Fruit fly (Drosophila melanogaster) whole organism, embryonic: ENCODE measurements around the gene S6KL.

Experiments
- Atf3 ChIP-seq: fragments of 200-800 bp; sonication (Bioruptor generic); optimal IDR thresholded peaks from 3 replicates; lab custom pipeline; 2016; ENCODE audit warnings: missing biosample characterization, missing genetic modification characterization
- CG15269 ChIP-seq: fragments of 200-800 bp; sonication (Bioruptor generic); optimal IDR thresholded peaks from 2 replicates; lab custom pipeline; 2018; ENCODE audit warnings: missing biosample characterization, mild to moderate bottlenecking, missing genetic modification characterization, moderate library complexity
- CG15601 ChIP-seq: fragments of 200-800 bp; sonication (Bioruptor generic); optimal IDR thresholded peaks from 3 replicates; lab custom pipeline; 2019; ENCODE audit warnings: missing biosample characterization, mild to moderate bottlenecking, missing genetic modification characterization, moderate library complexity
- CG16813 ChIP-seq: fragments of 200-800 bp; sonication (Bioruptor generic); IDR thresholded peaks from 3 replicates; pipeline ENCODE4 v1.3.6; 2022; ENCODE audit warnings: missing biosample characterization, missing genetic modification characterization; ENCODE audit not compliant: partially characterized antibody
- CG17612 ChIP-seq: fragments of 200-800 bp; sonication (Bioruptor generic); IDR thresholded peaks from 2 replicates; pipeline ENCODE4 v1.3.6; 2022; ENCODE audit warnings: missing biosample characterization, missing genetic modification characterization
- CG18262 ChIP-seq: fragments of 200-800 bp; optimal IDR thresholded peaks from 3 replicates; lab custom pipeline; 2019; ENCODE audit warnings: missing biosample characterization, mild to moderate bottlenecking, missing genetic modification characterization, moderate library complexity
- CG1832 ChIP-seq: fragments of 200-800 bp; sonication (Bioruptor generic); optimal IDR thresholded peaks from 2 replicates; lab custom pipeline; 2017; ENCODE audit warnings: missing biosample characterization, mild to moderate bottlenecking, missing genetic modification characterization, inconsistent platforms
- CG34376 ChIP-seq: fragments of 200-800 bp; sonication (Bioruptor generic); optimal IDR thresholded peaks from 2 replicates; lab custom pipeline; 2018; ENCODE audit warnings: missing biosample characterization, mild to moderate bottlenecking, missing genetic modification characterization
- CG3726 ChIP-seq: fragments of 200-800 bp; sonication (Bioruptor generic); IDR thresholded peaks from 3 replicates; pipeline ENCODE4, ENCODE4 v1.3.6; 2022; ENCODE audit warnings: missing biosample characterization, missing genetic modification characterization
- CG42726 ChIP-seq: fragments of 200-800 bp; sonication (Bioruptor generic); IDR thresholded peaks from 2 replicates; pipeline ENCODE4 v1.3.6; 2022; ENCODE audit warnings: missing biosample characterization, missing genetic modification characterization; ENCODE audit not compliant: partially characterized antibody
- CG4820 ChIP-seq: fragments of 200-800 bp; sonication (Bioruptor generic); optimal IDR thresholded peaks from 3 replicates; lab custom pipeline; 2016; ENCODE audit warnings: missing biosample characterization, missing genetic modification characterization
- CG7786 ChIP-seq: fragments of 200-800 bp; sonication (Bioruptor generic); optimal IDR thresholded peaks from 2 replicates; lab custom pipeline; 2016; ENCODE audit warnings: missing biosample characterization, missing genetic modification characterization
- CG7987 ChIP-seq: fragments of 200-800 bp; sonication (Bioruptor generic); optimal IDR thresholded peaks from 2 replicates; lab custom pipeline; 2018; ENCODE audit warnings: missing biosample characterization, mild to moderate bottlenecking, missing genetic modification characterization, moderate library complexity
- CG8765 ChIP-seq: fragments of 200-800 bp; sonication (Bioruptor generic); IDR thresholded peaks from 2 replicates; pipeline ENCODE4 v1.3.6; 2022; ENCODE audit warnings: missing biosample characterization, missing genetic modification characterization
- CG9932 ChIP-seq: fragments of 200-800 bp; sonication (Bioruptor generic); IDR thresholded peaks from 2 replicates; pipeline ENCODE4 v1.3.6; 2022; ENCODE audit warnings: missing biosample characterization, missing genetic modification characterization
- Deaf1 ChIP-seq: fragments of 200-800 bp; optimal IDR thresholded peaks from 3 replicates; lab custom pipeline; 2019; ENCODE audit warnings: missing biosample characterization, mild to moderate bottlenecking, missing genetic modification characterization, moderate library complexity
- E2f1 ChIP-seq: fragments of 200-800 bp; sonication (Bioruptor generic); IDR thresholded peaks from 2 replicates; pipeline ENCODE4 v1.3.6; 2022; ENCODE audit warnings: missing biosample characterization, missing genetic modification characterization
- Elba2 ChIP-seq: fragments of 200-800 bp; sonication (Bioruptor generic); optimal IDR thresholded peaks from 3 replicates; lab custom pipeline; 2016; ENCODE audit warnings: missing biosample characterization, missing genetic modification characterization
- Fer1 ChIP-seq: fragments of 200-800 bp; sonication (Bioruptor generic); optimal IDR thresholded peaks from 2 replicates; lab custom pipeline; 2017; ENCODE audit warnings: missing biosample characterization, mild to moderate bottlenecking, missing genetic modification characterization
- Gsc ChIP-seq: fragments of 200-800 bp; sonication (Bioruptor generic); IDR thresholded peaks from 2 replicates; pipeline ENCODE4 v1.3.6; 2022; ENCODE audit warnings: missing biosample characterization, missing genetic modification characterization
- Gug ChIP-seq: fragments of 200-800 bp; sonication (Bioruptor generic); IDR thresholded peaks from 4 replicates; pipeline ENCODE4 v1.3.6; 2022; ENCODE audit warnings: missing biosample characterization, missing genetic modification characterization
- Hey ChIP-seq: fragments of 200-800 bp; sonication (Bioruptor generic); optimal IDR thresholded peaks from 3 replicates; lab custom pipeline; 2018; ENCODE audit warnings: missing biosample characterization, mild to moderate bottlenecking, missing genetic modification characterization
- HmgZ ChIP-seq: fragments of 200-800 bp; sonication (Bioruptor generic); optimal IDR thresholded peaks from 2 replicates; lab custom pipeline; 2018; ENCODE audit warnings: missing biosample characterization, mild to moderate bottlenecking, missing genetic modification characterization
- Hr3 ChIP-seq: fragments of 200-800 bp; sonication (Bioruptor generic); optimal IDR thresholded peaks from 3 replicates; lab custom pipeline; 2016; ENCODE audit warnings: missing biosample characterization, missing genetic modification characterization
- Lhr ChIP-seq: fragments of 200-800 bp; sonication (Bioruptor generic); optimal IDR thresholded peaks from 3 replicates; lab custom pipeline; 2017; ENCODE audit warnings: mild to moderate bottlenecking, missing biosample characterization, missing genetic modification reagents, missing genetic modification characterization
- Mad ChIP-seq: fragments of 200-800 bp; sonication (Bioruptor generic); optimal IDR thresholded peaks from 2 replicates; lab custom pipeline; 2016; ENCODE audit warnings: missing biosample characterization, missing genetic modification characterization
- Max ChIP-seq: fragments of 200-800 bp; sonication (Bioruptor generic); optimal IDR thresholded peaks from 2 replicates; lab custom pipeline; 2016; ENCODE audit warnings: missing biosample characterization, mild to moderate bottlenecking, missing genetic modification characterization
- Meics ChIP-seq: fragments of 200-800 bp; sonication (Bioruptor generic); optimal IDR thresholded peaks from 2 replicates; lab custom pipeline; 2017; ENCODE audit warnings: missing biosample characterization, mild to moderate bottlenecking, missing genetic modification characterization
- Nf-YB ChIP-seq: fragments of 200-800 bp; sonication (Bioruptor generic); optimal IDR thresholded peaks from 3 replicates; lab custom pipeline; 2019; ENCODE audit warnings: missing biosample characterization, mild to moderate bottlenecking, missing genetic modification characterization, moderate library complexity
- Oli ChIP-seq: fragments of 200-800 bp; sonication (Bioruptor generic); optimal IDR thresholded peaks from 2 replicates; lab custom pipeline; 2018; ENCODE audit warnings: missing biosample characterization, mild to moderate bottlenecking, missing genetic modification characterization, moderate library complexity
- Pdp1 ChIP-seq, 2 experiments: fragments of 200-800 bp; sonication (Bioruptor generic); optimal IDR thresholded peaks; 3 replicates each; lab custom pipeline; 2016; ENCODE audit warnings: missing biosample characterization in 2 of 2, missing genetic modification characterization in 2 of 2, mild to moderate bottlenecking in 1 of 2, moderate library complexity in 1 of 2
- Spps ChIP-seq: fragments of 200-800 bp; sonication (Bioruptor generic); optimal IDR thresholded peaks from 2 replicates; lab custom pipeline; 2018; ENCODE audit warnings: missing biosample characterization, mild to moderate bottlenecking, missing genetic modification characterization
- Vsx1 ChIP-seq: fragments of 200-800 bp; sonication (Bioruptor generic); optimal IDR thresholded peaks from 2 replicates; lab custom pipeline; 2017; ENCODE audit warnings: missing biosample characterization, mild to moderate bottlenecking, missing genetic modification characterization, missing genetic modification reagents
- crol ChIP-seq: fragments of 200-800 bp; sonication (Bioruptor generic); IDR thresholded peaks from 2 replicates; pipeline ENCODE4 v1.3.6; 2022; ENCODE audit warnings: missing biosample characterization, missing genetic modification characterization
- disco-r ChIP-seq: fragments of 200-800 bp; sonication (Bioruptor generic); optimal IDR thresholded peaks from 2 replicates; lab custom pipeline; 2016; ENCODE audit warnings: missing biosample characterization, missing genetic modification characterization
- fd64A ChIP-seq: fragments of 200-800 bp; sonication (Bioruptor generic); optimal IDR thresholded peaks from 3 replicates; lab custom pipeline; 2018; ENCODE audit warnings: missing biosample characterization, mild to moderate bottlenecking, missing genetic modification characterization
- fru ChIP-seq: fragments of >200 bp; optimal IDR thresholded peaks from 2 replicates; lab custom pipeline; 2017
- grn ChIP-seq: fragments of 200-800 bp; sonication (Bioruptor generic); optimal IDR thresholded peaks from 3 replicates; lab custom pipeline; 2017; ENCODE audit warnings: missing biosample characterization, missing genetic modification characterization
- ind ChIP-seq: fragments of 200-800 bp; sonication (Bioruptor generic); optimal IDR thresholded peaks from 3 replicates; lab custom pipeline; 2016; ENCODE audit warnings: missing biosample characterization, missing genetic modification characterization
- lbe ChIP-seq: fragments of 200-800 bp; sonication (Bioruptor generic); optimal IDR thresholded peaks from 2 replicates; lab custom pipeline; 2016; ENCODE audit warnings: missing biosample characterization, mild to moderate bottlenecking, missing genetic modification characterization
- lmd ChIP-seq: fragments of 200-800 bp; sonication (Bioruptor generic); IDR thresholded peaks from 2 replicates; pipeline ENCODE4 v1.3.6; 2022; ENCODE audit warnings: missing biosample characterization, missing genetic modification characterization
- lola ChIP-seq, 3 experiments: fragments of >200 bp in 2 of 3; fragments of 200-800 bp in 1 of 3; sonication (Bioruptor generic) in 1 of 3; optimal IDR thresholded peaks; 2 replicates each; lab custom pipeline; 2017 to 2019; ENCODE audit warnings: missing biosample characterization in 3 of 3, missing genetic modification characterization in 3 of 3, mild to moderate bottlenecking in 1 of 3, moderate library complexity in 1 of 3
- luna ChIP-seq: fragments of 200-800 bp; sonication (Bioruptor generic); optimal IDR thresholded peaks from 2 replicates; lab custom pipeline; 2016; ENCODE audit warnings: missing biosample characterization, missing genetic modification characterization
- phol ChIP-seq: fragments of 200-800 bp; sonication (Bioruptor generic); optimal IDR thresholded peaks from 3 replicates; lab custom pipeline; 2018; ENCODE audit warnings: missing biosample characterization, mild to moderate bottlenecking, missing genetic modification characterization, moderate library complexity
- psq ChIP-seq: fragments of 200-800 bp; sonication (Bioruptor generic); optimal IDR thresholded peaks from 2 replicates; lab custom pipeline; 2017; ENCODE audit warnings: missing biosample characterization, missing genetic modification characterization
- ro ChIP-seq: fragments of 200-800 bp; sonication (Bioruptor generic); IDR thresholded peaks from 2 replicates; pipeline ENCODE4 v1.3.6; 2022; ENCODE audit warnings: missing biosample characterization, missing genetic modification characterization
- sens-2 ChIP-seq: fragments of 200-800 bp; sonication (Bioruptor generic); IDR thresholded peaks from 2 replicates; pipeline ENCODE4 v1.3.6; 2022; ENCODE audit warnings: missing biosample characterization, missing genetic modification characterization
- slbo ChIP-seq: fragments of 200-800 bp; sonication (Bioruptor generic); IDR thresholded peaks from 2 replicates; pipeline ENCODE4 v1.3.6; 2022; ENCODE audit warnings: missing biosample characterization, missing genetic modification characterization
- tap ChIP-seq: fragments of 200-800 bp; optimal IDR thresholded peaks from 3 replicates; lab custom pipeline; 2019; ENCODE audit warnings: missing biosample characterization, mild to moderate bottlenecking, missing genetic modification characterization, moderate library complexity
- toy ChIP-seq: fragments of 200-800 bp; sonication (Bioruptor generic); IDR thresholded peaks from 2 replicates; pipeline ENCODE4 v1.3.6; 2022; ENCODE audit warnings: missing biosample characterization, missing genetic modification characterization
- yki ChIP-seq: fragments of >200 bp; optimal IDR thresholded peaks from 3 replicates; lab custom pipeline; 2018
- z ChIP-seq: fragments of 200-800 bp; sonication (Bioruptor generic); IDR thresholded peaks from 3 replicates; pipeline ENCODE4 v1.3.6; 2022; ENCODE audit warnings: missing biosample characterization, missing genetic modification characterization

S6KL gene

DNA sequence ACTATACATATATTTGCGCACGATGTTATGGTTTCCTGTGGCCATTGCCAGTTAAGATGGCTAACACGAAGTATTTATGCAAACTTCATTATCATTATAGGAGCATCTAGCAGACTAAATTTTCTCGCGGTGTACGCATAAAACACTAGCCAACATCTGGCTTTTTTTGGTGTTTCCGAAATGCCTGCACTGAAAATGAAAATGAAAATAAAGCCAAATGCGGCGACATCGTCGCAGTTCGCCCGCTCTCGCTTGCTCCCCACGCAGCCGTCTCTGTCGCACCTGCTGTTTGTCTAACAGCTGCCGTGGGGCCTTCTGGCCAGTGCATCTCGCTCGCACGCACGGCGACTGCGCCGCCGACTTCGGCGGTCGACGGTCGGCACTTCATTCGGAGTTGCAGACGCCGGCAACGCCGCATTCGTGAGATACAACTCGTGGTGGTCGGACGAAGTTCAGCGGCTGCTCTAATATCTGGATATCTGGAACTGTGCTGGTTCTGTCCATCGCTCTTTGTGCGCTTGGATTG lies 13.4 kb upstream of the S6KL start, which contains the start of gene CG6891 (continued):
- TF ChIP-seq luna (GFP tag; lab: Kevin White, UChicago) (no peak), disco-r (GFP tag; lab: Kevin White, UChicago) (peak; percentile 15), z (GFP tag; lab: Robert Waterston, UW) (0 out of 3 replicates have a peak, but pooled peaks have one; percentile 42), CG9932 (GFP tag; lab: Robert Waterston, UW) (no peak), Pdp1 (GFP tag; optimal IDR thresholded peaks at IDR 0.05; lab: Kevin White, UChicago) (peak; percentile 7 to 24), CG3726 (GFP tag; lab: Robert Waterston, UW) (no peak), CG1832 (GFP tag; lab: Kevin White, UChicago) (peak; percentile 92), CG15601 (peak; percentile 33), yki (lab: Kevin White, UChicago) (no peak), HmgZ (tag; lab: Kevin White, UChicago) (peak; percentile 5), CG15269 (peak; percentile 23), fd64A (GFP tag; lab: Kevin White, UChicago) (no peak), ind (GFP tag; lab: Kevin White, UChicago) (peak; percentile 26), CG17612 (no peak), CG18262 (tag; lab: Kevin White, UChicago) (peak; percentile 33), Elba2 (GFP tag; lab: Kevin White, UChicago) (no peak), Oli (tag; lab: Kevin White, UChicago) (peak; percentile 38), Meics (GFP tag; lab: Kevin White, UChicago) (no peak), Mad (GFP tag; lab: Kevin White, UChicago) (peak; percentile 37), sens-2 (GFP tag; lab: Robert Waterston, UW) (no peak), lmd (GFP tag; lab: Robert Waterston, UW) (peak; percentile 46), Gug (no peak), CG16813 (no peak), grn (GFP tag; lab: Kevin White, UChicago) (no peak), CG4820 (no peak), CG42726 (GFP tag; lab: Robert Waterston, UW) (no peak), Nf-YB (no peak), Spps (no peak), Atf3 (GFP tag; lab: Kevin White, UChicago) (peak; percentile 20), CG7987 (GFP tag; lab: Kevin White, UChicago) (no peak), phol (tag; lab: Kevin White, UChicago) (peak; percentile 38), tap (tag; lab: Kevin White, UChicago) (no peak), Hey (no peak), fru (lab: Kevin White, UChicago) (no peak), Hr3 (GFP tag; lab: Kevin White, UChicago) (peak; percentile 11), Fer1 (GFP tag; lab: Kevin White, UChicago) (no peak), Max (GFP tag; lab: Kevin White, UChicago) (no peak), CG7786 (no peak), ro (GFP tag; lab: Robert Waterston, UW) (no peak), E2f1 (no peak), toy (no peak), CG8765 (GFP tag; lab: Robert Waterston, UW) (no peak), lola (GFP tag; optimal IDR thresholded peaks at IDR 0.05; lab: Kevin White, UChicago) (peak in 1 of 3 experiments; percentile 32), psq (GFP tag; lab: Kevin White, UChicago) (no peak), Vsx1 (GFP tag; lab: Kevin White, UChicago) (no peak), CG34376 (GFP tag; lab: Kevin White, UChicago) (no peak), Deaf1 (tag; lab: Kevin White, UChicago) (peak; percentile 97), Gsc (GFP tag; lab: Robert Waterston, UW) (no peak), crol (GFP tag; lab: Robert Waterston, UW) (peak; percentile 50), lbe (no peak), slbo (peak; percentile 14; the same call in 1 of the 2 replicates), Lhr (GFP tag; lab: Kevin White, UChicago) (peak; percentile 27)
